Fruit fly (Drosophila melanogaster): ENCODE data around the gene CG17321.

CG17321 gene

dm6 chr2L:18857635-18858059 is 12.7 kb downstream of the CG17321 start (continued):
- peak; percentile 95 for TF ChIP-seq CG8119 (GFP tag; IDR thresholded peaks at IDR 0.05)
- peak; percentile 99 for TF ChIP-seq svp (GFP tag)
- TF ChIP-seq Hr4 (GFP tag; optimal IDR thresholded peaks at IDR 0.05), result peak; percentile 98
- TF ChIP-seq dsx (GFP tag; optimal IDR thresholded peaks at IDR 0.05; ENCODE audit: poor library complexity, severe bottlenecking), result peak; percentile 95
- TF ChIP-seq CG8319 (GFP tag; optimal IDR thresholded peaks at IDR 0.05), result peak; percentile 94
- peak; percentile 97 for TF ChIP-seq CG32006 (GFP tag; optimal IDR thresholded peaks at IDR 0.05)
- peak; percentile 98 for TF ChIP-seq CG31627 (GFP tag; optimal IDR thresholded peaks at IDR 0.05)
- peak; percentile 66 for TF ChIP-seq fd85E (GFP tag; optimal IDR thresholded peaks at IDR 0.05)
- peak; percentile 94 for TF ChIP-seq CG6808 (GFP tag; optimal IDR thresholded peaks at IDR 0.05)
- TF ChIP-seq CG6792 (GFP tag; optimal IDR thresholded peaks at IDR 0.05), result peak; percentile 94
- peak; percentile 94 for TF ChIP-seq CG1621 (tag; optimal IDR thresholded peaks at IDR 0.05)
- peak; percentile 95 for TF ChIP-seq CG15336 (GFP tag; IDR thresholded peaks at IDR 0.05)
- peak; percentile 84 for TF ChIP-seq Blimp-1 (GFP tag; optimal IDR thresholded peaks at IDR 0.05)
- peak; percentile 98 for TF ChIP-seq cyc (GFP tag; optimal IDR thresholded peaks at IDR 0.05)
- peak; percentile 96 for TF ChIP-seq Gug (GFP tag; IDR thresholded peaks at IDR 0.05)
- peak; percentile 92 for TF ChIP-seq CG9139 (GFP tag; optimal IDR thresholded peaks at IDR 0.05)
- peak; percentile 97 for TF ChIP-seq esn (GFP tag; optimal IDR thresholded peaks at IDR 0.05)
- TF ChIP-seq Hr38 (GFP tag; optimal IDR thresholded peaks at IDR 0.05), result peak; percentile 68
- peak; percentile 96 for TF ChIP-seq vri (GFP tag; optimal IDR thresholded peaks at IDR 0.05)
- peak; percentile 89 to 94 for TF ChIP-seq ss (GFP tag; optimal IDR thresholded peaks at IDR 0.05)
- peak; percentile 93 for TF ChIP-seq CG11902 (GFP tag; optimal IDR thresholded peaks at IDR 0.05)
- peak; percentile 95 for TF ChIP-seq CG7368 (GFP tag; optimal IDR thresholded peaks at IDR 0.05)
- TF ChIP-seq CG34406 (GFP tag; optimal IDR thresholded peaks at IDR 0.05), result peak; percentile 95
- TF ChIP-seq Eip78C (GFP tag), result peak; percentile 98
- no peak for TF ChIP-seq fkh (GFP tag; optimal IDR thresholded peaks at IDR 0.05)
- peak; percentile 90 to 93 for TF ChIP-seq salr (GFP tag; optimal IDR thresholded peaks at IDR 0.05)
- peak; percentile 98 for TF ChIP-seq eg (GFP tag; IDR thresholded peaks at IDR 0.05)

DNA sequence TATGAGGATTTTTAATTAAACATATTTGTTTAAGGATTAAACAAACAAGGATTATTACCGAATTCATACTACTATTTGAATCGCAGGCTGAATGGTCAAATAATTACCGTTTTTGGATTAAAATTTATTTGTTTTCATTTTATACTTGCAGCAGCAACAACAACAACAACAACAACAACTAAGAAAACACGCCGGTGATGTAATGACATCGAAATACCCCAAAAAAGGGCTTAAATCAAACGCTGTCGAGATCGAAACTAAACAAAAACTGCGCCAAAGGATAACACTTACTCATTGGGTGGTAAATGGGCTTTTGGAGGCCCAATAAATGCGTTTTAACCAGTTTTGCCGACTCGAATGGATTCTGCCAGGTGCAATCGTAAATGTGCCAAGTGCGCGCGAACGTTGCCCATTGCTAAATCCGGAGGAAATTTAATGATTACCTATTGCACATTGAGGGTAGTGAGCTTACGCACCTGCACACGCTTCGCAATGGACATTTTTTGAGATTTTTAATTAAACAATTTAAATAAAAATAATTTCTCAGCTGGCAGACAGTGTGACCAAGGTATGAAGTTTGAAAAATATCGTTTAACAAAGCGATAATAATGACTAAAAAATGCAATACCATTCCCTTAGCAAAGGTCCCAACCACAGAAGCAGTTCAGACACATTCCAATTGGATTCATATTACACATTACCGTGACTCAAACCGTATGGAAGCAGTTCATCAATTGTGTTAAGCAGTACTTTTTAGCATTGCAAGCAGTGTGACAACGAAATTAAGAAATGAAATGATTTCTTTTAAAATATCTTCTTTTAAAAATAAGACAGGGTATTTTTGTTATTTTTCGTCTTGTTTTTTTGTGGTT is 13.9 kb downstream of the CG17321 start, which contains the start of the genes CG10602 and mRpL13:
CG10602 (minus strand) TSS at position 588 of the 872 bp plus-strand sequence.
mRpL13 (minus strand) TSS at position 588 of the 872 bp plus-strand sequence.
- TF ChIP-seq Eip78C (GFP tag) (peak; percentile 3), vri (GFP tag; optimal IDR thresholded peaks at IDR 0.05) (peak; percentile 46), Sox102F (GFP tag; optimal IDR thresholded peaks at IDR 0.05) (no peak), CG8119 (GFP tag; IDR thresholded peaks at IDR 0.05) (no peak), CG3032 (tag; optimal IDR thresholded peaks at IDR 0.05) (no peak), CG10631 (GFP tag; optimal IDR thresholded peaks at IDR 0.05) (no peak), CG31627 (GFP tag; optimal IDR thresholded peaks at IDR 0.05) (no peak), CG11902 (GFP tag; optimal IDR thresholded peaks at IDR 0.05) (no peak)

DNA sequence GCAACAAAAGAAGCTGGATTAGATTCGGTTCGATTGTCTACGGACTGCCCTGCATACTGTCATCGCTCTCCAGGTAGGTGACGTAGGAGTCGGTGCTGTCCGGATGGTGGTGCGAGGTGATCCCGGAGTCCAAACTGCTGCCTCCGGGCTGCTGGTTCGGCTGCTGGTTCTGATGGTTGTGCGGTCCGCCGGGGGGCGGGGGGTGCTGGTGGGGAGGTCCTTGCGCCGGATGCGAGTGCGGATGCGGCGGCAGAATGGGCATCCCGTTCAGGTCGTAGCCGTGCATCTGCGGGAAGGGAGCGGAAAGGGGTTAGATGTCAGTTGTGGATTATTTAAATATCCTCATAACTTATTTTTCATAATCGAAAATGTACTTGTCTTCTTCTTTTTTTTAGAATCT is 15.9 kb downstream of the CG17321 start:
- TF ChIP-seq Hr39 (GFP tag; optimal IDR thresholded peaks at IDR 0.05), result no peak
- no peak for TF ChIP-seq CG32006 (GFP tag; optimal IDR thresholded peaks at IDR 0.05)
- no peak for TF ChIP-seq CG7368 (GFP tag; optimal IDR thresholded peaks at IDR 0.05)
- no peak for TF ChIP-seq salr (GFP tag; optimal IDR thresholded peaks at IDR 0.05)
- TF ChIP-seq topi (GFP tag; optimal IDR thresholded peaks at IDR 0.05), result no peak
- TF ChIP-seq cyc (GFP tag; optimal IDR thresholded peaks at IDR 0.05), result no peak
- no peak for TF ChIP-seq Ets21C (GFP tag; optimal IDR thresholded peaks at IDR 0.05)
- no peak for TF ChIP-seq lz (GFP tag; optimal IDR thresholded peaks at IDR 0.05)
- TF ChIP-seq eg (GFP tag; IDR thresholded peaks at IDR 0.05), result no peak
- no peak for TF ChIP-seq CG3919 (GFP tag; optimal IDR thresholded peaks at IDR 0.05)
- no peak for TF ChIP-seq Eip78C (GFP tag)
- TF ChIP-seq Lpt (GFP tag; optimal IDR thresholded peaks at IDR 0.05), result no peak
- no peak for TF ChIP-seq Sox15 (GFP tag; optimal IDR thresholded peaks at IDR 0.05)
- TF ChIP-seq Sox14 (GFP tag; optimal IDR thresholded peaks at IDR 0.05), result no peak
- TF ChIP-seq CG6854 (GFP tag; optimal IDR thresholded peaks at IDR 0.05), result no peak
- no peak for TF ChIP-seq CG8119 (GFP tag; IDR thresholded peaks at IDR 0.05)
- TF ChIP-seq net (GFP tag; optimal IDR thresholded peaks at IDR 0.05), result no peak
- TF ChIP-seq OdsH (GFP tag; optimal IDR thresholded peaks at IDR 0.05), result no peak
- TF ChIP-seq CG31627 (GFP tag; optimal IDR thresholded peaks at IDR 0.05), result no peak

Data from whole organism, prepupa.